Fruit fly (Drosophila melanogaster) whole organism, adult: Measurements from ENCODE around the gene BTBD9.

ENCODE experiments used
- CG11617 ChIP-seq: fragments of 200-800 bp; sonication (Bioruptor generic); optimal IDR thresholded peaks from 2 replicates; lab custom pipeline; 2017; ENCODE audit warnings: mild to moderate bottlenecking, missing biosample characterization, missing genetic modification reagents, missing genetic modification characterization
- CG12768 ChIP-seq: fragments of 200-800 bp; sonication (Bioruptor generic); optimal IDR thresholded peaks from 2 replicates; lab custom pipeline; 2017; ENCODE audit warnings: missing biosample characterization, missing genetic modification characterization, mild to moderate bottlenecking, moderate library complexity, missing genetic modification reagents
- CG14711 ChIP-seq: fragments of 200-800 bp; sonication (Bioruptor generic); optimal IDR thresholded peaks from 2 replicates; lab custom pipeline; 2018; ENCODE audit warnings: missing biosample characterization, mild to moderate bottlenecking, missing genetic modification characterization, moderate library complexity
- CG1620 ChIP-seq: fragments of 200-800 bp; sonication (Bioruptor generic); optimal IDR thresholded peaks from 2 replicates; lab custom pipeline; 2016; ENCODE audit warnings: missing biosample characterization, missing genetic modification characterization
- CG33017 ChIP-seq: fragments of 200-800 bp; sonication (Bioruptor generic); optimal IDR thresholded peaks from 2 replicates; lab custom pipeline; 2018; ENCODE audit warnings: missing biosample characterization, mild to moderate bottlenecking, missing genetic modification characterization, moderate library complexity
- CG5204 ChIP-seq: fragments of 200-800 bp; sonication (Bioruptor generic); optimal IDR thresholded peaks from 2 replicates; lab custom pipeline; 2016; ENCODE audit warnings: missing biosample characterization, missing genetic modification characterization
- CG7045 ChIP-seq: fragments of 200-800 bp; sonication (Bioruptor generic); optimal IDR thresholded peaks from 2 replicates; lab custom pipeline; 2017; ENCODE audit warnings: missing biosample characterization, mild to moderate bottlenecking, missing genetic modification characterization
- Clk ChIP-seq: fragments of 200-800 bp; sonication (Bioruptor generic); optimal IDR thresholded peaks from 2 replicates; lab custom pipeline; 2017; ENCODE audit warnings: missing biosample characterization, missing genetic modification characterization
- Hr96 ChIP-seq: fragments of 200-800 bp; sonication (Bioruptor generic); optimal IDR thresholded peaks from 2 replicates; lab custom pipeline; 2016; ENCODE audit warnings: missing biosample characterization, missing genetic modification characterization
- cic ChIP-seq: fragments of 200-800 bp; sonication (Bioruptor generic); optimal IDR thresholded peaks from 2 replicates; lab custom pipeline; 2017; ENCODE audit warnings: missing biosample characterization, mild to moderate bottlenecking, missing genetic modification characterization, moderate library complexity
- cnc ChIP-seq, 2 experiments: fragments of >200 bp; optimal IDR thresholded peaks; 2 replicates each; lab custom pipeline; 2017
- kay ChIP-seq: fragments of 200-800 bp; sonication (Bioruptor generic); peaks from one replicate; lab custom pipeline; 2016; ENCODE audit warnings: missing biosample characterization, missing genetic modification characterization, borderline replicate concordance
- tj ChIP-seq: fragments of 200-800 bp; sonication (Bioruptor generic); optimal IDR thresholded peaks from 3 replicates; lab custom pipeline; 2017; ENCODE audit warnings: missing biosample characterization, mild to moderate bottlenecking, missing genetic modification characterization, moderate library complexity
- toe ChIP-seq: fragments of 200-800 bp; sonication (Bioruptor generic); optimal IDR thresholded peaks from 2 replicates; lab custom pipeline; 2016; ENCODE audit warnings: missing biosample characterization, missing genetic modification characterization

dm6 chrX:10774957-10775682 lies 6.8 kb downstream of the BTBD9 start:
- TF ChIP-seq CG14711 (no peak), cnc (optimal IDR thresholded peaks at IDR 0.05; lab: Kevin White, UChicago) (no peak), CG33017 (tag; lab: Kevin White, UChicago) (no peak), toe (GFP tag; lab: Kevin White, UChicago) (no peak), CG5204 (no peak), tj (GFP tag; lab: Kevin White, UChicago) (no peak), CG7045 (GFP tag; lab: Kevin White, UChicago) (no peak), CG11617 (GFP tag; lab: Kevin White, UChicago) (no peak), cic (GFP tag; lab: Kevin White, UChicago) (no peak), kay (GFP tag; lab: Kevin White, UChicago) (no peak), CG1620 (no peak), CG12768 (GFP tag; lab: Kevin White, UChicago) (no peak), Clk (no peak), Hr96 (GFP tag; lab: Kevin White, UChicago) (no peak)
